Fruit fly (Drosophila melanogaster) whole organism, embryonic: ENCODE results near the gene LysB.

Source experiments
- Adf1 ChIP-seq: fragments of 200-800 bp; sonication (Bioruptor generic); IDR thresholded peaks from 2 replicates; pipeline ENCODE4 v1.3.6; 2022; ENCODE audit warnings: missing biosample characterization, missing genetic modification characterization
- Awh ChIP-seq: fragments of 200-800 bp; sonication (Bioruptor generic); IDR thresholded peaks from 2 replicates; pipeline ENCODE4, ENCODE4 v1.3.6; 2022; ENCODE audit warnings: missing biosample characterization, missing genetic modification characterization
- CG10147 ChIP-seq: fragments of 200-800 bp; sonication (Bioruptor generic); optimal IDR thresholded peaks from 2 replicates; lab custom pipeline; 2019; ENCODE audit warnings: missing biosample characterization, mild to moderate bottlenecking, missing genetic modification characterization, moderate library complexity
- CG10321 ChIP-seq: fragments of 200-800 bp; sonication (Bioruptor generic); IDR thresholded peaks from 2 replicates; pipeline ENCODE4 v1.3.6; 2022; ENCODE audit warnings: missing biosample characterization, missing genetic modification characterization
- CG12219 ChIP-seq: fragments of 200-800 bp; sonication (Bioruptor generic); optimal IDR thresholded peaks from 3 replicates; lab custom pipeline; 2018; ENCODE audit warnings: missing biosample characterization, mild to moderate bottlenecking, missing genetic modification characterization
- CG13123 ChIP-seq: fragments of 200-800 bp; sonication (Bioruptor generic); optimal IDR thresholded peaks from 2 replicates; lab custom pipeline; 2016; ENCODE audit warnings: missing biosample characterization, missing genetic modification characterization
- CG16815 ChIP-seq: fragments of 200-800 bp; sonication (Bioruptor generic); optimal IDR thresholded peaks from 3 replicates; lab custom pipeline; 2017; ENCODE audit warnings: missing biosample characterization, mild to moderate bottlenecking, missing genetic modification characterization
- CG17328 ChIP-seq: fragments of 200-800 bp; sonication (Bioruptor generic); IDR thresholded peaks from 2 replicates; pipeline ENCODE4 v1.3.6; 2022; ENCODE audit warnings: missing biosample characterization, missing genetic modification characterization
- CG17359 ChIP-seq: fragments of 200-800 bp; sonication (Bioruptor generic); optimal IDR thresholded peaks from 3 replicates; lab custom pipeline; 2018; ENCODE audit warnings: missing biosample characterization, mild to moderate bottlenecking, missing genetic modification characterization, moderate library complexity
- CG17912 ChIP-seq: fragments of 200-800 bp; sonication (Bioruptor generic); optimal IDR thresholded peaks from 2 replicates; lab custom pipeline; 2018; ENCODE audit warnings: missing biosample characterization, mild to moderate bottlenecking, missing genetic modification characterization
- CG18011 ChIP-seq: fragments of 200-800 bp; sonication (Bioruptor generic); optimal IDR thresholded peaks from 2 replicates; lab custom pipeline; 2017; ENCODE audit warnings: missing biosample characterization, missing genetic modification characterization, mild to moderate bottlenecking, moderate library complexity, missing genotype
- CG2712 ChIP-seq: fragments of 200-800 bp; optimal IDR thresholded peaks from 3 replicates; lab custom pipeline; 2019; ENCODE audit warnings: missing biosample characterization, mild to moderate bottlenecking, missing genetic modification characterization, moderate library complexity
- CG33213 ChIP-seq: fragments of 200-800 bp; sonication (Bioruptor generic); optimal IDR thresholded peaks from 3 replicates; lab custom pipeline; 2016; ENCODE audit warnings: missing biosample characterization, missing genetic modification characterization
- CG33557 ChIP-seq: fragments of 200-800 bp; sonication (Bioruptor generic); optimal IDR thresholded peaks from 2 replicates; lab custom pipeline; 2019; ENCODE audit warnings: missing biosample characterization, mild to moderate bottlenecking, missing genetic modification characterization, moderate library complexity
- CG34224 ChIP-seq: fragments of 200-800 bp; sonication (Bioruptor generic); IDR thresholded peaks from 3 replicates; pipeline ENCODE4 v1.3.6; 2022; ENCODE audit warnings: missing biosample characterization, missing genetic modification characterization; ENCODE audit not compliant: partially characterized antibody
- CG42726 ChIP-seq: fragments of 200-800 bp; sonication (Bioruptor generic); IDR thresholded peaks from 2 replicates; pipeline ENCODE4 v1.3.6; 2022; ENCODE audit warnings: missing biosample characterization, missing genetic modification characterization; ENCODE audit not compliant: partially characterized antibody
- CG4707 ChIP-seq: fragments of 200-800 bp; sonication (Bioruptor generic); optimal IDR thresholded peaks from 2 replicates; lab custom pipeline; 2018; ENCODE audit warnings: missing biosample characterization, mild to moderate bottlenecking, missing genetic modification characterization, moderate library complexity
- CG8924 ChIP-seq: fragments of 200-800 bp; optimal IDR thresholded peaks from 3 replicates; lab custom pipeline; 2019; ENCODE audit warnings: missing biosample characterization, mild to moderate bottlenecking, missing genetic modification characterization, moderate library complexity
- Camta ChIP-seq: fragments of 200-800 bp; sonication (Bioruptor generic); optimal IDR thresholded peaks from 2 replicates; lab custom pipeline; 2016; ENCODE audit warnings: missing biosample characterization, missing genetic modification characterization
- Dek ChIP-seq: fragments of 200-800 bp; sonication (Bioruptor generic); optimal IDR thresholded peaks from 3 replicates; lab custom pipeline; 2019; ENCODE audit warnings: missing biosample characterization, mild to moderate bottlenecking, missing genetic modification characterization, moderate library complexity
- Ets65A ChIP-seq: fragments of 200-800 bp; sonication (Bioruptor generic); peaks from one replicate; lab custom pipeline; 2016; ENCODE audit warnings: missing biosample characterization, missing genetic modification characterization
- HHEX ChIP-seq: fragments of 200-800 bp; sonication (Bioruptor generic); optimal IDR thresholded peaks from 3 replicates; lab custom pipeline; 2017; ENCODE audit warnings: missing biosample characterization, mild to moderate bottlenecking, missing genetic modification characterization, missing genetic modification reagents
- HLH3B ChIP-seq: fragments of 200-800 bp; sonication (Bioruptor generic); IDR thresholded peaks from 2 replicates; pipeline ENCODE4 v1.3.6; 2022; ENCODE audit warnings: missing biosample characterization, missing genetic modification characterization
- Hand ChIP-seq: fragments of 200-800 bp; sonication (Bioruptor generic); optimal IDR thresholded peaks from 2 replicates; lab custom pipeline; 2017; ENCODE audit warnings: mild to moderate bottlenecking, missing biosample characterization, missing genetic modification reagents, missing genetic modification characterization
- Hmx ChIP-seq: fragments of 200-800 bp; sonication (Bioruptor generic); optimal IDR thresholded peaks from 2 replicates; lab custom pipeline; 2016; ENCODE audit warnings: missing biosample characterization, missing genetic modification characterization
- MBD-R2 ChIP-seq: fragments of 200-800 bp; sonication (Bioruptor generic); IDR thresholded peaks from 2 replicates; pipeline ENCODE4 v1.3.6; 2022; ENCODE audit warnings: missing biosample characterization, missing genetic modification characterization
- NC2α ChIP-seq: fragments of 200-800 bp; sonication (Bioruptor generic); optimal IDR thresholded peaks from 2 replicates; lab custom pipeline; 2016; ENCODE audit warnings: missing biosample characterization, missing genetic modification characterization
- Nf-YB ChIP-seq: fragments of 200-800 bp; sonication (Bioruptor generic); optimal IDR thresholded peaks from 3 replicates; lab custom pipeline; 2019; ENCODE audit warnings: missing biosample characterization, mild to moderate bottlenecking, missing genetic modification characterization, moderate library complexity
- Side ChIP-seq: fragments of 200-800 bp; sonication (Bioruptor generic); optimal IDR thresholded peaks from 2 replicates; lab custom pipeline; 2016; ENCODE audit warnings: missing biosample characterization, missing genetic modification characterization
- Spps ChIP-seq: fragments of 200-800 bp; sonication (Bioruptor generic); optimal IDR thresholded peaks from 2 replicates; lab custom pipeline; 2018; ENCODE audit warnings: missing biosample characterization, mild to moderate bottlenecking, missing genetic modification characterization
- ash1 ChIP-seq: fragments of 200-800 bp; sonication (Bioruptor generic); optimal IDR thresholded peaks from 2 replicates; lab custom pipeline; 2018; ENCODE audit warnings: missing biosample characterization, mild to moderate bottlenecking, missing genetic modification characterization
- chm ChIP-seq: fragments of 200-800 bp; sonication (Bioruptor generic); IDR thresholded peaks from 2 replicates; pipeline ENCODE4 v1.3.6; 2022; ENCODE audit warnings: missing biosample characterization, missing genetic modification characterization
- dimm ChIP-seq: fragments of 200-800 bp; sonication (Bioruptor generic); IDR thresholded peaks from 2 replicates; pipeline ENCODE4 v1.3.6; 2022; ENCODE audit warnings: missing biosample characterization, missing genetic modification characterization
- ewg ChIP-seq: fragments of 200-800 bp; sonication (Bioruptor generic); optimal IDR thresholded peaks from 3 replicates; lab custom pipeline; 2017; ENCODE audit warnings: mild to moderate bottlenecking, missing biosample characterization, missing genetic modification reagents, missing genetic modification characterization
- gcm ChIP-seq: fragments of 200-800 bp; sonication (Bioruptor generic); optimal IDR thresholded peaks from 2 replicates; lab custom pipeline; 2019; ENCODE audit warnings: missing biosample characterization, mild to moderate bottlenecking, missing genetic modification characterization, moderate library complexity
- grau ChIP-seq: fragments of 200-800 bp; optimal IDR thresholded peaks from 3 replicates; lab custom pipeline; 2019; ENCODE audit warnings: missing biosample characterization, mild to moderate bottlenecking, missing genetic modification characterization, moderate library complexity
- gro ChIP-seq: fragments of 200-800 bp; sonication (Bioruptor generic); optimal IDR thresholded peaks from 2 replicates; lab custom pipeline; 2016; ENCODE audit warnings: missing biosample characterization, missing genetic modification characterization
- gsb ChIP-seq: fragments of 200-800 bp; sonication (Bioruptor generic); IDR thresholded peaks from 2 replicates; pipeline ENCODE4 v1.3.6; 2022; ENCODE audit warnings: missing biosample characterization, missing genetic modification characterization
- ham ChIP-seq: fragments of 200-800 bp; sonication (Bioruptor generic); IDR thresholded peaks from 2 replicates; pipeline ENCODE4 v1.3.6; 2022; ENCODE audit warnings: missing biosample characterization, missing genetic modification characterization
- hth ChIP-seq: fragments of >200 bp; optimal IDR thresholded peaks from 2 replicates; lab custom pipeline; 2017; ENCODE audit warnings: inconsistent platforms
- insv ChIP-seq, 2 experiments: fragments of 200-800 bp; sonication (Bioruptor generic); optimal IDR thresholded peaks; 3 replicates each; lab custom pipeline; 2016 to 2018; ENCODE audit warnings: missing biosample characterization in 2 of 2, missing genetic modification characterization in 2 of 2
- kni ChIP-seq: fragments of 200-800 bp; sonication (Bioruptor generic); optimal IDR thresholded peaks from 3 replicates; lab custom pipeline; 2017; ENCODE audit warnings: mild to moderate bottlenecking, missing biosample characterization, missing genetic modification reagents, missing genetic modification characterization
- lilli ChIP-seq: fragments of 200-800 bp; sonication (Bioruptor generic); optimal IDR thresholded peaks from 3 replicates; lab custom pipeline; 2016; ENCODE audit warnings: missing biosample characterization, missing genetic modification characterization
- nmo ChIP-seq: fragments of 200-800 bp; sonication (Bioruptor generic); optimal IDR thresholded peaks from 2 replicates; lab custom pipeline; 2018; ENCODE audit warnings: missing biosample characterization, mild to moderate bottlenecking, missing genetic modification characterization, moderate library complexity
- oc ChIP-seq: fragments of 200-800 bp; sonication (Bioruptor generic); optimal IDR thresholded peaks from 2 replicates; lab custom pipeline; 2018; ENCODE audit warnings: missing biosample characterization, mild to moderate bottlenecking, missing genetic modification characterization, moderate library complexity
- sc ChIP-seq, 3 experiments: fragments of >200 bp in 2 of 3; fragments of 200-800 bp in 1 of 3; sonication (Bioruptor generic) in 1 of 3; optimal IDR thresholded peaks; 2 replicates in 2 of 3; 3 replicates in 1 of 3; lab custom pipeline; 2017; ENCODE audit warnings: mild to moderate bottlenecking in 1 of 3, missing biosample characterization in 1 of 3, missing genetic modification characterization in 1 of 3, missing genetic modification reagents in 1 of 3
- sug ChIP-seq: fragments of 200-800 bp; optimal IDR thresholded peaks from 2 replicates; lab custom pipeline; 2019; ENCODE audit warnings: missing biosample characterization, mild to moderate bottlenecking, missing genetic modification characterization, moderate library complexity
- toy ChIP-seq: fragments of 200-800 bp; sonication (Bioruptor generic); IDR thresholded peaks from 2 replicates; pipeline ENCODE4 v1.3.6; 2022; ENCODE audit warnings: missing biosample characterization, missing genetic modification characterization
- tup ChIP-seq: fragments of 200-800 bp; sonication (Bioruptor generic); optimal IDR thresholded peaks from 2 replicates; lab custom pipeline; 2016; ENCODE audit warnings: missing biosample characterization, mild to moderate bottlenecking, missing genetic modification characterization, moderate library complexity
- twi ChIP-seq: fragments of 200-800 bp; optimal IDR thresholded peaks from 2 replicates; lab custom pipeline; 2019; ENCODE audit warnings: missing biosample characterization, mild to moderate bottlenecking, missing genetic modification characterization, moderate library complexity

The LysB gene

DNA sequence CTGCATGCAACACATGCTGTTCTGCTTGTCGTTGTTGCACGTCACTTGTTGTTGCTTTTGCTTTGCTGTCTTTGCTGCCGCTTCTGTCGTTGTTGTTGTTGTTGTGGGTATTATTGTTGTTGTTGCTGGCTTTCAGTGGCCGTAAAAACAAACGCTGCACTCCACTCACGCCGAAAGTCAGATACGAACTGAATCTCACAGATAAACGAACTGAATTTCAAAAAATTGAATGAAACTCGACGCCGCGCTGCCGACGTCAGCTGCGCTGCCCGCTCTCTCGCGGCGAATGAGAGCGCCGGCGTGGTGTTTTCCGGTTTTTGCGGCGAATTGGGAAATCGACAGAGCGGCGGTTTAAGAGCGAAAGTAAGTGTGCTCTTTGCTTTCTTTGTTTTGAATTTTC is 30.1 kb upstream of the LysB start, which contains the start of gene bab2 (continued):
- TF ChIP-seq HLH3B (no peak), ewg (GFP tag; lab: Kevin White, UChicago) (peak; percentile 45), Awh (GFP tag; lab: Robert Waterston, UW) (peak; percentile 6; the same call in 1 of the 2 replicates), CG4707 (peak; percentile 31), MBD-R2 (no peak), Ets65A (peak; percentile 26), CG33557 (GFP tag; lab: Kevin White, UChicago) (peak; percentile 47), Side (peak; percentile 2), CG17359 (peak; percentile 13), CG8924 (peak; percentile 72), gsb (GFP tag; lab: Robert Waterston, UW) (0 out of 2 replicates have a peak, but pooled peaks have one; percentile 9), gcm (GFP tag; lab: Kevin White, UChicago) (peak; percentile 16), CG17912 (GFP tag; lab: Kevin White, UChicago) (no peak), NC2α (GFP tag; lab: Kevin White, UChicago) (peak; percentile 4), toy (GFP tag; lab: Robert Waterston, UW) (no peak), HHEX (no peak), CG16815 (GFP tag; lab: Kevin White, UChicago) (no peak), nmo (GFP tag; lab: Kevin White, UChicago) (peak; percentile 3), grau (tag; lab: Kevin White, UChicago) (peak; percentile 19), sc (optimal IDR thresholded peaks at IDR 0.05; lab: Kevin White, UChicago) (no peak), sc (GFP tag; optimal IDR thresholded peaks at IDR 0.05; lab: Kevin White, UChicago) (no peak), oc (peak; percentile 63), dimm (GFP tag; lab: Robert Waterston, UW) (no peak), CG10147 (GFP tag; lab: Kevin White, UChicago) (peak; percentile 4), twi (peak; percentile 80), chm (peak; percentile 95), Hand (GFP tag; lab: Kevin White, UChicago) (no peak), gro (GFP tag; lab: Kevin White, UChicago) (peak; percentile 43), tup (no peak), ash1 (peak; percentile 37), Adf1 (GFP tag; lab: Robert Waterston, UW) (peak; percentile 97), kni (GFP tag; lab: Kevin White, UChicago) (peak; percentile 50), hth (lab: Kevin White, UChicago) (no peak), insv (GFP tag; optimal IDR thresholded peaks at IDR 0.05; lab: Kevin White, UChicago) (no peak), Spps (tag; lab: Kevin White, UChicago) (peak; percentile 30), CG17328 (peak; percentile 31; the same call in 1 of the 2 replicates), CG33213 (GFP tag; lab: Kevin White, UChicago) (no peak), CG42726 (GFP tag; lab: Robert Waterston, UW) (peak; percentile 71; the same call in 1 of the 2 replicates), CG34224 (GFP tag; lab: Robert Waterston, UW) (peak; percentile 52; the same call in 1 of the 3 replicates), CG12219 (GFP tag; lab: Kevin White, UChicago) (peak; percentile 30), ham (GFP tag; lab: Robert Waterston, UW) (no peak), sug (no peak), CG13123 (GFP tag; lab: Kevin White, UChicago) (peak; percentile 14), Hmx (GFP tag; lab: Kevin White, UChicago) (no peak), lilli (GFP tag; lab: Kevin White, UChicago) (peak; percentile 12), CG18011 (no peak), Camta (GFP tag; lab: Kevin White, UChicago) (no peak), CG2712 (tag; lab: Kevin White, UChicago) (peak; percentile 36), CG10321 (GFP tag; lab: Robert Waterston, UW) (0 out of 2 replicates have a peak, but pooled peaks have one; percentile 30), Nf-YB (peak; percentile 43), Dek (tag; lab: Kevin White, UChicago) (no peak)
